Fruit fly (Drosophila melanogaster) whole organism: ENCODE measurements around the gene CG17562.

Experiments used
- CG8478 ChIP-seq: fragments of >200 bp; optimal IDR thresholded peaks from 2 replicates; lab custom pipeline; 2018; ENCODE audit warnings: inconsistent platforms
- Dll ChIP-seq: fragments of >200 bp; optimal IDR thresholded peaks from 2 replicates; lab custom pipeline; 2017
- EcR ChIP-seq, 2 experiments: fragments of >200 bp; optimal IDR thresholded peaks; 2 replicates each; lab custom pipeline; 2017; ENCODE audit warnings: missing biosample characterization in 2 of 2, missing genetic modification characterization in 2 of 2, missing genetic modification reagents in 2 of 2
- pan ChIP-seq: fragments of >200 bp; optimal IDR thresholded peaks from 2 replicates; lab custom pipeline; 2017
- psq ChIP-seq: fragments of >200 bp; optimal IDR thresholded peaks from 2 replicates; lab custom pipeline; 2017
- usp ChIP-seq: fragments of >200 bp; optimal IDR thresholded peaks from 2 replicates; lab custom pipeline; 2017; ENCODE audit warnings: missing biosample characterization, missing genetic modification characterization, mixed read lengths

Gene CG17562

dm6 chr3R:16661693-16662092 is 46.6 kb downstream of the CG17562 start:
- no peak for TF ChIP-seq pan (lab: Kevin White, UChicago)
- no peak for TF ChIP-seq psq
- TF ChIP-seq EcR (GFP tag; optimal IDR thresholded peaks at IDR 0.05; lab: Kevin White, UChicago), result no peak
- no peak for TF ChIP-seq Dll (lab: Kevin White, UChicago)
- no peak for TF ChIP-seq usp (GFP tag; lab: Kevin White, UChicago)
- no peak for TF ChIP-seq CG8478 (lab: Kevin White, UChicago)

- no peak for TF ChIP-seq EcR (GFP tag; optimal IDR thresholded peaks at IDR 0.05; lab: Kevin White, UChicago)
- no peak for TF ChIP-seq usp (GFP tag; lab: Kevin White, UChicago)
- TF ChIP-seq CG8478 (lab: Kevin White, UChicago), result no peak
- no peak for TF ChIP-seq pan (lab: Kevin White, UChicago)
- TF ChIP-seq Dll (lab: Kevin White, UChicago), result no peak
- no peak for TF ChIP-seq psq
These were observed 49.2 kb downstream of the CG17562 start for dm6 chr3R:16664144-16664825.
